Worm (Caenorhabditis elegans) whole organism, late embryonic: ENCODE results near the gene F21F8.5.

Experiments used
- ceh-30 ChIP-seq: fragments of 150-350 bp; optimal IDR thresholded peaks from 2 replicates; lab custom pipeline; 2014; ENCODE audit warnings: missing biosample characterization, missing genetic modification characterization
- ceh-6 ChIP-seq: fragments of 200-800 bp; sonication (Bioruptor generic); optimal IDR thresholded peaks from 2 replicates; lab custom pipeline; 2018; ENCODE audit warnings: mild to moderate bottlenecking, missing genetic modification characterization, missing compliant biosample characterization
- elt-4 ChIP-seq: sonication (generic microtip); optimal IDR thresholded peaks from 2 replicates; lab custom pipeline; 2016; ENCODE audit warnings: missing genetic modification characterization, missing compliant biosample characterization
- ets-4 ChIP-seq: sonication (generic microtip); optimal IDR thresholded peaks from 2 replicates; lab custom pipeline; 2016; ENCODE audit warnings: missing genetic modification characterization, missing compliant biosample characterization
- fkh-10 ChIP-seq: fragments of 150-350 bp; optimal IDR thresholded peaks from 2 replicates; lab custom pipeline; 2014; ENCODE audit warnings: missing biosample characterization, missing genetic modification reagents, missing genetic modification characterization
- fkh-6 ChIP-seq: sonication (generic microtip); optimal IDR thresholded peaks from 2 replicates; lab custom pipeline; 2016; ENCODE audit warnings: missing genetic modification characterization, missing compliant biosample characterization
- lin-11 ChIP-seq: fragments of 200-800 bp; sonication (Bioruptor generic); optimal IDR thresholded peaks from 2 replicates; lab custom pipeline; 2018; ENCODE audit warnings: mild to moderate bottlenecking, missing genetic modification characterization, missing compliant biosample characterization
- pha-4 ChIP-seq: fragments of 150-350 bp; optimal IDR thresholded peaks from 2 replicates; lab custom pipeline; 2018; ENCODE audit warnings: missing biosample characterization, missing genetic modification reagents, missing genetic modification characterization
- tbx-2 ChIP-seq: sonication (generic microtip); optimal IDR thresholded peaks from 2 replicates; lab custom pipeline; 2016; ENCODE audit warnings: missing genetic modification characterization, missing compliant biosample characterization
- unc-86 ChIP-seq: sonication (generic microtip); optimal IDR thresholded peaks from 2 replicates; lab custom pipeline; 2016; ENCODE audit warnings: missing genetic modification characterization, missing compliant biosample characterization

DNA sequence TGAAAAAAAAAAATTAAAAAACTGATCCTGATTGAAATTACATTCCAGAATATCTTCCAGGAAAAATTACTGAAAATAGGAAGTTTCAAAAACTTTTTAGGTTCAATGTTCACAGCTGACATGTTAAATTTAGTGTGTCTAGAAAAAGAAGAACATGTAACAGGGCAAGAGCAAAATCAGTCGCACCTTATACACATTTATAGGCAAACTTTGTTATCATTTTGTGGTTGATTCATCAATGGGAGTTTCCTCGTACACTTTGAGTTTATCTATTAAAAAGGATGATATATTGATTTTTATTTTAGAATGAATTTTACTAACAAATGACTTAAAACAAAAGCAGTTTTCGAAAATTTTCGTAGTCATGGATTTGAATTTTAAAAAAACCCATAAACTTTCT is 22.9 kb downstream of the F21F8.5 start:
- TF ChIP-seq fkh-6 (tag; lab: Kevin White, UChicago) (no peak), fkh-10 (GFP tag; lab: Kevin White, UChicago) (no peak), elt-4 (tag; lab: Kevin White, UChicago) (no peak), ceh-30 (tag; lab: Kevin White, UChicago) (no peak), tbx-2 (no peak), pha-4 (no peak), ceh-6 (GFP tag; lab: Kevin White, UChicago) (no peak), lin-11 (tag; lab: Kevin White, UChicago) (no peak), ets-4 (tag; lab: Kevin White, UChicago) (no peak), unc-86 (tag; lab: Kevin White, UChicago) (no peak)
